Worm (Caenorhabditis elegans) whole organism, young adult: ENCODE measurements around the gene lgc-50.

Experiments used
- B0035.1 ChIP-seq: sonication (generic microtip); optimal IDR thresholded peaks from 2 replicates; lab custom pipeline; 2016; ENCODE audit warnings: missing genetic modification characterization, mild to moderate bottlenecking, missing compliant biosample characterization, missing genotype, missing genetic modification reagents
- B0261.1 ChIP-seq: sonication (generic microtip); optimal IDR thresholded peaks from 2 replicates; lab custom pipeline; 2016; ENCODE audit warnings: mild to moderate bottlenecking, missing genetic modification characterization, moderate library complexity, missing compliant biosample characterization
- C17E4.6 ChIP-seq: fragments of 200-800 bp; sonication (Bioruptor generic); IDR thresholded peaks from 2 replicates; pipeline ENCODE4 v1.3.6; 2022; ENCODE audit warnings: missing genetic modification reagents, missing genetic modification characterization, missing compliant biosample characterization
- D2030.7 ChIP-seq: fragments of 200-800 bp; sonication (Bioruptor generic); IDR thresholded peaks from 2 replicates; pipeline ENCODE4 v1.3.6; 2022; ENCODE audit warnings: missing genetic modification reagents, missing genetic modification characterization, missing compliant biosample characterization
- F22D6.2 ChIP-seq: sonication (generic microtip); optimal IDR thresholded peaks from 2 replicates; lab custom pipeline; 2016; ENCODE audit warnings: mild to moderate bottlenecking, missing genetic modification characterization, missing compliant biosample characterization
- F23B12.7 ChIP-seq: sonication (generic microtip); optimal IDR thresholded peaks from 2 replicates; lab custom pipeline; 2017; ENCODE audit warnings: missing genetic modification characterization, mild to moderate bottlenecking, missing compliant biosample characterization, antibody characterized with exemption, moderate library complexity; ENCODE audit not compliant: insufficient read depth
- F37B4.10 ChIP-seq: fragments of 200-800 bp; sonication (Bioruptor generic); IDR thresholded peaks from 2 replicates; pipeline ENCODE4 v1.3.6; 2022; ENCODE audit warnings: missing genetic modification characterization, missing compliant biosample characterization
- F57C9.4 ChIP-seq: sonication (generic microtip); optimal IDR thresholded peaks from 2 replicates; lab custom pipeline; 2017; ENCODE audit warnings: mild to moderate bottlenecking, missing genetic modification characterization, missing compliant biosample characterization
- K11D2.4 ChIP-seq: fragments of 200-800 bp; sonication (Bioruptor generic); IDR thresholded peaks from 2 replicates; pipeline ENCODE4 v1.3.6; 2022; ENCODE audit warnings: missing genetic modification reagents, missing genetic modification characterization, missing compliant biosample characterization
- T07F8.4 ChIP-seq: sonication (generic microtip); optimal IDR thresholded peaks from 2 replicates; lab custom pipeline; 2016; ENCODE audit warnings: mild to moderate bottlenecking, missing genetic modification characterization, moderate library complexity, missing compliant biosample characterization
- Y53F4B.3 ChIP-seq: fragments of 200-800 bp; sonication (Bioruptor generic); IDR thresholded peaks from 2 replicates; pipeline ENCODE4 v1.3.6; 2022; ENCODE audit warnings: missing genetic modification reagents, missing genetic modification characterization, missing compliant biosample characterization
- Y67H2A.10 ChIP-seq: fragments of 200-800 bp; sonication (Bioruptor generic); conservative IDR thresholded peaks from 2 replicates; pipeline ENCODE4 v1.3.6; 2022; ENCODE audit warnings: missing genetic modification reagents, missing genetic modification characterization, missing compliant biosample characterization
- Y95B8A.8 ChIP-seq: fragments of 200-800 bp; sonication (Bioruptor generic); IDR thresholded peaks from 2 replicates; pipeline ENCODE4 v1.3.6; 2022; ENCODE audit warnings: missing genetic modification reagents, missing genetic modification characterization, missing compliant biosample characterization
- attf-3 ChIP-seq: fragments of 200-800 bp; sonication (Bioruptor generic); conservative IDR thresholded peaks from 2 replicates; pipeline ENCODE4 v1.3.6; 2022; ENCODE audit warnings: missing genetic modification reagents, missing genetic modification characterization, missing compliant biosample characterization
- ccch-3 ChIP-seq: fragments of 200-800 bp; sonication (Bioruptor generic); optimal IDR thresholded peaks from 2 replicates; lab custom pipeline; 2018; ENCODE audit warnings: mild to moderate bottlenecking, missing genetic modification characterization, missing compliant biosample characterization
- cebp-2 ChIP-seq: fragments of 200-800 bp; sonication (Bioruptor generic); IDR thresholded peaks from 2 replicates; pipeline ENCODE4 v1.3.6; 2022; ENCODE audit warnings: missing genetic modification characterization, missing compliant biosample characterization
- ceh-100 ChIP-seq: fragments of 200-800 bp; sonication (Bioruptor generic); IDR thresholded peaks from 2 replicates; pipeline ENCODE4 v1.3.6; 2022; ENCODE audit warnings: missing genetic modification reagents, missing genetic modification characterization, missing compliant biosample characterization
- ceh-27 ChIP-seq: fragments of 200-800 bp; sonication (Bioruptor generic); optimal IDR thresholded peaks from 2 replicates; lab custom pipeline; 2018; ENCODE audit warnings: mild to moderate bottlenecking, missing genetic modification characterization, moderate library complexity, missing compliant biosample characterization
- ceh-79 ChIP-seq: sonication (generic microtip); optimal IDR thresholded peaks from 2 replicates; lab custom pipeline; 2017; ENCODE audit warnings: mild to moderate bottlenecking, missing genetic modification characterization, missing compliant biosample characterization
- chd-7 ChIP-seq: sonication (generic microtip); optimal IDR thresholded peaks from 2 replicates; lab custom pipeline; 2016; ENCODE audit warnings: mild to moderate bottlenecking, missing genetic modification characterization, moderate library complexity, missing compliant biosample characterization
- dpl-1 ChIP-seq: fragments of 150-350 bp; optimal IDR thresholded peaks from 2 replicates; lab custom pipeline; 2014; ENCODE audit warnings: missing biosample characterization, missing genetic modification reagents, missing genetic modification characterization
- efl-1 ChIP-seq: fragments of 150-350 bp; optimal IDR thresholded peaks from 2 replicates; lab custom pipeline; 2014; ENCODE audit warnings: missing biosample characterization, missing genetic modification reagents, missing genetic modification characterization
- ets-4 ChIP-seq: fragments of 200-800 bp; sonication (Bioruptor generic); optimal IDR thresholded peaks from 2 replicates; lab custom pipeline; 2018; ENCODE audit warnings: mild to moderate bottlenecking, missing genetic modification characterization, missing compliant biosample characterization
- hmg-20 ChIP-seq: fragments of 200-800 bp; sonication (Bioruptor generic); IDR thresholded peaks from 2 replicates; pipeline ENCODE4 v1.3.6; 2022; ENCODE audit warnings: missing genetic modification reagents, missing genetic modification characterization, missing compliant biosample characterization
- let-607 ChIP-seq, 2 experiments: fragments of 200-800 bp in 1 of 2; sonication (Bioruptor generic) in 1 of 2; sonication (generic microtip) in 1 of 2; optimal IDR thresholded peaks; 2 replicates each; lab custom pipeline; 2016 to 2018; ENCODE audit warnings: mild to moderate bottlenecking in 2 of 2, missing compliant biosample characterization in 2 of 2, missing genetic modification characterization in 2 of 2, moderate library complexity in 2 of 2, missing genotype in 1 of 2
- lin-26 ChIP-seq: fragments of 200-800 bp; sonication (Bioruptor generic); IDR thresholded peaks from 2 replicates; pipeline ENCODE4 v1.3.6; 2022; ENCODE audit warnings: missing genetic modification reagents, missing genetic modification characterization, missing compliant biosample characterization
- lin-35 ChIP-seq, 3 experiments: fragments of 150-350 bp in 2 of 3; sonication (generic microtip) in 1 of 3; optimal IDR thresholded peaks; 2 replicates each; lab custom pipeline; 2014 to 2018; ENCODE audit warnings: missing biosample characterization in 3 of 3, missing genetic modification characterization in 3 of 3, missing genetic modification reagents in 3 of 3
- lin-40 ChIP-seq: sonication (generic microtip); optimal IDR thresholded peaks from 2 replicates; lab custom pipeline; 2016; ENCODE audit warnings: missing genetic modification characterization, mild to moderate bottlenecking, missing compliant biosample characterization, missing genotype, missing genetic modification reagents
- lin-54 ChIP-seq: fragments of 200-800 bp; sonication (Bioruptor generic); optimal IDR thresholded peaks from 2 replicates; lab custom pipeline; 2018; ENCODE audit warnings: mild to moderate bottlenecking, missing genetic modification characterization, missing compliant biosample characterization
- lsy-27 ChIP-seq: sonication (generic microtip); optimal IDR thresholded peaks from 2 replicates; lab custom pipeline; 2017; ENCODE audit warnings: missing genetic modification characterization, mild to moderate bottlenecking, missing compliant biosample characterization, antibody characterized with exemption, missing genotype, borderline replicate concordance; ENCODE audit not compliant: insufficient read depth
- madf-6 ChIP-seq: fragments of 200-800 bp; sonication (Bioruptor generic); IDR thresholded peaks from 2 replicates; pipeline ENCODE4 v1.3.6; 2022; ENCODE audit warnings: missing genetic modification reagents, missing genetic modification characterization, missing compliant biosample characterization
- madf-8 ChIP-seq: fragments of 200-800 bp; sonication (Bioruptor generic); conservative IDR thresholded peaks from 2 replicates; pipeline ENCODE4 v1.3.6; 2022; ENCODE audit warnings: missing genetic modification reagents, missing genetic modification characterization, missing compliant biosample characterization
- mcd-1 ChIP-seq: fragments of 200-800 bp; sonication (Bioruptor generic); IDR thresholded peaks from 2 replicates; pipeline ENCODE4 v1.3.6; 2022; ENCODE audit warnings: missing genetic modification reagents, missing genetic modification characterization, missing compliant biosample characterization
- mes-4 ChIP-seq: sonication (generic microtip); optimal IDR thresholded peaks from 2 replicates; lab custom pipeline; 2016; ENCODE audit warnings: missing genotype, missing genetic modification characterization, missing compliant biosample characterization
- mxl-1 ChIP-seq: sonication (generic microtip); optimal IDR thresholded peaks from 2 replicates; lab custom pipeline; 2016; ENCODE audit warnings: missing genetic modification characterization, missing compliant biosample characterization
- nfyb-1 ChIP-seq: fragments of 200-800 bp; sonication (Bioruptor generic); IDR thresholded peaks from 2 replicates; pipeline ENCODE4 v1.3.6; 2022; ENCODE audit warnings: missing genetic modification reagents, missing genetic modification characterization, missing compliant biosample characterization
- nhr-179 ChIP-seq: sonication (generic microtip); optimal IDR thresholded peaks from 2 replicates; lab custom pipeline; 2016; ENCODE audit warnings: mild to moderate bottlenecking, missing genetic modification characterization, missing compliant biosample characterization
- pha-4 ChIP-seq: fragments of 150-350 bp; sonication (generic microtip); optimal IDR thresholded peaks from 2 replicates; lab custom pipeline; 2014; ENCODE audit warnings: missing biosample characterization, missing genetic modification reagents, missing genetic modification characterization
- sdz-38 ChIP-seq: sonication (generic microtip); optimal IDR thresholded peaks from 2 replicates; lab custom pipeline; 2016; ENCODE audit warnings: missing genotype, missing genetic modification characterization, missing compliant biosample characterization
- snpc-1.1 ChIP-seq: sonication (generic microtip); optimal IDR thresholded peaks from 2 replicates; lab custom pipeline; 2017; ENCODE audit warnings: missing genetic modification characterization, mild to moderate bottlenecking, missing compliant biosample characterization, antibody characterized with exemption, moderate library complexity, missing genotype, missing genetic modification reagents; ENCODE audit not compliant: insufficient read depth
- snpc-3.4 ChIP-seq: sonication (generic microtip); optimal IDR thresholded peaks from 2 replicates; lab custom pipeline; 2017; ENCODE audit warnings: missing genetic modification characterization, mild to moderate bottlenecking, missing compliant biosample characterization, antibody characterized with exemption, moderate library complexity, missing genotype, missing genetic modification reagents
- somi-1 ChIP-seq: fragments of 200-800 bp; sonication (Bioruptor generic); optimal IDR thresholded peaks from 2 replicates; lab custom pipeline; 2018; ENCODE audit warnings: mild to moderate bottlenecking, missing genetic modification characterization, missing compliant biosample characterization
- sptf-2 ChIP-seq: fragments of 200-800 bp; sonication (Bioruptor generic); optimal IDR thresholded peaks from 2 replicates; lab custom pipeline; 2018; ENCODE audit warnings: mild to moderate bottlenecking, missing genetic modification characterization, missing compliant biosample characterization
- tbx-9 ChIP-seq: sonication (generic microtip); optimal IDR thresholded peaks from 2 replicates; lab custom pipeline; 2016; ENCODE audit warnings: borderline replicate concordance, missing genetic modification characterization, inconsistent platforms, missing compliant biosample characterization
- tlf-1 ChIP-seq: fragments of 200-800 bp; sonication (Bioruptor generic); optimal IDR thresholded peaks from 2 replicates; lab custom pipeline; 2018; ENCODE audit warnings: mild to moderate bottlenecking, missing genetic modification characterization, missing compliant biosample characterization
- zim-3 ChIP-seq: sonication (generic microtip); optimal IDR thresholded peaks from 2 replicates; lab custom pipeline; 2017; ENCODE audit warnings: mild to moderate bottlenecking, missing genetic modification characterization, moderate library complexity, missing compliant biosample characterization
- ztf-18 ChIP-seq: sonication (generic microtip); optimal IDR thresholded peaks from 2 replicates; lab custom pipeline; 2016; ENCODE audit warnings: missing genotype, mild to moderate bottlenecking, missing genetic modification characterization, missing compliant biosample characterization
- ztf-26 ChIP-seq: sonication (generic microtip); optimal IDR thresholded peaks from 2 replicates; lab custom pipeline; 2017; ENCODE audit warnings: missing genetic modification characterization, missing compliant biosample characterization
- ztf-6 ChIP-seq: fragments of 200-800 bp; sonication (Bioruptor generic); IDR thresholded peaks from 2 replicates; pipeline ENCODE4 v1.3.6; 2022; ENCODE audit warnings: missing genetic modification reagents, missing genetic modification characterization, missing compliant biosample characterization

Gene lgc-50

DNA sequence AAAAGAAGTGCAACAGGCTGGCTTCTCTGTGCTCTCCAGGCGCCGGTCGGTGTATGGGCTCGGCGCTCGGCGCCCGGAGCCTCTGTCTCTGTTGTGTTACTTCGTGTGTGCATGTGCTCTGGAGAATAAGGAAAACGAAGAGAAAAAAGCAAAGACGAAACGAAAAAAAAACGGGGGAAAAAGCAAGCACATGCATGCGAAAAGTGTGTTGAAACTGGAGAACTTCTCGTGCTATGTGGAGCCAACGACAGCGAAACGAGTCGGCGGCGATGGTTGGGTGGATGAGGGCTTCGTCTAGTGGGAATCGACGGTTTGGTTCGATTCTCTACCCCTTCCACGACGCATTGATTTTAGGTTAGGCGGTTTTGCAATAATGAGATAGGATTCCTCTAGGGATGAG is 7.9 kb downstream of the lgc-50 start (continued):
- 0 out of 2 replicates have a peak, but pooled peaks have one; percentile 14 for TF ChIP-seq madf-6 (GFP tag; lab: Robert Waterston, UW)
- no peak for TF ChIP-seq pha-4 (tag; lab: Kevin White, UChicago)
- no peak for TF ChIP-seq attf-3 (GFP tag; lab: Robert Waterston, UW)
- peak; percentile 8 for TF ChIP-seq F23B12.7 (tag; lab: Kevin White, UChicago)
- peak; percentile 50 for TF ChIP-seq ztf-18 (tag; lab: Kevin White, UChicago)
- TF ChIP-seq ztf-26 (tag; lab: Kevin White, UChicago) = peak; percentile 40
- peak; percentile 13 for TF ChIP-seq ets-4 (GFP tag; lab: Kevin White, UChicago)
- TF ChIP-seq C17E4.6 (GFP tag; lab: Robert Waterston, UW) = no peak
- no peak for TF ChIP-seq D2030.7 (GFP tag; lab: Robert Waterston, UW)
- TF ChIP-seq ceh-100 = no peak
- no peak for TF ChIP-seq Y53F4B.3 (GFP tag; lab: Robert Waterston, UW)
- TF ChIP-seq somi-1 (GFP tag; lab: Kevin White, UChicago) = no peak
- no peak for TF ChIP-seq ccch-3 (GFP tag; lab: Kevin White, UChicago)
- TF ChIP-seq K11D2.4 = no peak
- TF ChIP-seq madf-8 = no peak
- TF ChIP-seq Y67H2A.10 (GFP tag; lab: Robert Waterston, UW) = no peak
- no peak for TF ChIP-seq efl-1 (GFP tag; lab: Kevin White, UChicago)
- 0 out of 2 replicates have a peak, but pooled peaks have one; percentile 28 for TF ChIP-seq nfyb-1
- TF ChIP-seq zim-3 (tag; lab: Kevin White, UChicago) = peak; percentile 29
- TF ChIP-seq F57C9.4 (tag; lab: Kevin White, UChicago) = no peak
- TF ChIP-seq lin-26 (GFP tag; lab: Robert Waterston, UW) = 0 out of 2 replicates have a peak, but pooled peaks have one; percentile 36
- TF ChIP-seq chd-7 = peak; percentile 8
- TF ChIP-seq snpc-1.1 (tag; lab: Kevin White, UChicago) = no peak
- no peak for TF ChIP-seq sptf-2 (GFP tag; lab: Kevin White, UChicago)
- TF ChIP-seq mes-4 (tag; lab: Kevin White, UChicago) = no peak
- no peak for TF ChIP-seq F37B4.10 (GFP tag; lab: Robert Waterston, UW)
- TF ChIP-seq dpl-1 (GFP tag; lab: Kevin White, UChicago) = no peak
- TF ChIP-seq mcd-1 (GFP tag; lab: Robert Waterston, UW) = no peak
- no peak for TF ChIP-seq hmg-20 (GFP tag; lab: Robert Waterston, UW)
- peak in 1 of 3 experiments; percentile 51 for TF ChIP-seq lin-35 (GFP tag; optimal IDR thresholded peaks at IDR 0.05; lab: Kevin White, UChicago)
- no peak for TF ChIP-seq sdz-38 (tag; lab: Kevin White, UChicago)
- TF ChIP-seq ceh-27 (GFP tag; lab: Kevin White, UChicago) = no peak
- no peak for TF ChIP-seq lsy-27 (tag; lab: Kevin White, UChicago)
- TF ChIP-seq ztf-6 = no peak
- peak; percentile 44 for TF ChIP-seq F22D6.2
- TF ChIP-seq T07F8.4 (tag; lab: Kevin White, UChicago) = no peak
- peak; percentile 6 for TF ChIP-seq lin-54 (GFP tag; lab: Kevin White, UChicago)
- TF ChIP-seq nhr-179 (tag; lab: Kevin White, UChicago) = no peak
- peak; percentile 67 for TF ChIP-seq B0261.1 (tag; lab: Kevin White, UChicago)
- TF ChIP-seq ceh-79 (tag; lab: Kevin White, UChicago) = no peak
- TF ChIP-seq tbx-9 (tag; lab: Kevin White, UChicago) = no peak
- TF ChIP-seq Y95B8A.8 (GFP tag; lab: Robert Waterston, UW) = no peak
- no peak for TF ChIP-seq B0035.1 (tag; lab: Kevin White, UChicago)
- TF ChIP-seq tlf-1 (GFP tag; lab: Kevin White, UChicago) = no peak
- TF ChIP-seq lin-40 (tag; lab: Kevin White, UChicago) = peak; percentile 64
- TF ChIP-seq snpc-3.4 (tag; lab: Kevin White, UChicago) = no peak
- peak in 1 of 2 experiments; percentile 3 for TF ChIP-seq let-607 (tag; optimal IDR thresholded peaks at IDR 0.05; lab: Kevin White, UChicago)
- TF ChIP-seq cebp-2 = no peak
- TF ChIP-seq mxl-1 = no peak
